Worm (Caenorhabditis elegans) whole organism, mixed stage, embryonic: ENCODE measurements around the gene F57E7.2.

ENCODE experiments used
- M03D4.4 ChIP-seq: sonication (generic microtip); optimal IDR thresholded peaks from 2 replicates; lab custom pipeline; 2017; ENCODE audit warnings: mild to moderate bottlenecking, missing genetic modification characterization, missing compliant biosample characterization
- bed-3 ChIP-seq: fragments of 200-800 bp; sonication (Bioruptor generic); optimal IDR thresholded peaks from 3 replicates; lab custom pipeline; 2018; ENCODE audit warnings: mild to moderate bottlenecking, missing genetic modification characterization, moderate library complexity, missing compliant biosample characterization
- blmp-1 ChIP-seq: fragments of 150-350 bp; optimal IDR thresholded peaks from 2 replicates; lab custom pipeline; 2014; ENCODE audit warnings: missing biosample characterization, missing genetic modification characterization
- ceh-39 ChIP-seq: fragments of 150-350 bp; optimal IDR thresholded peaks from 2 replicates; lab custom pipeline; 2014; ENCODE audit warnings: missing biosample characterization, missing genetic modification characterization
- ceh-43 ChIP-seq: fragments of 200-800 bp; sonication (Bioruptor generic); optimal IDR thresholded peaks from 2 replicates; lab custom pipeline; 2018; ENCODE audit warnings: mild to moderate bottlenecking, missing genetic modification characterization, moderate library complexity, missing compliant biosample characterization
- ceh-83 ChIP-seq: fragments of 200-800 bp; sonication (Bioruptor generic); optimal IDR thresholded peaks from 2 replicates; lab custom pipeline; 2018; ENCODE audit warnings: mild to moderate bottlenecking, missing genetic modification characterization, missing compliant biosample characterization
- ces-1 ChIP-seq: fragments of 150-350 bp; optimal IDR thresholded peaks from 2 replicates; lab custom pipeline; 2014; ENCODE audit warnings: missing biosample characterization, missing genetic modification reagents, missing genetic modification characterization
- cnd-1 ChIP-seq: fragments of 200-800 bp; sonication (Bioruptor generic); optimal IDR thresholded peaks from 2 replicates; lab custom pipeline; 2018; ENCODE audit warnings: mild to moderate bottlenecking, missing genetic modification characterization, missing compliant biosample characterization
- elt-1 ChIP-seq: sonication (generic microtip); optimal IDR thresholded peaks from 2 replicates; lab custom pipeline; 2017; ENCODE audit warnings: missing genetic modification characterization, mild to moderate bottlenecking, missing compliant biosample characterization, antibody characterized with exemption, moderate library complexity, borderline replicate concordance; ENCODE audit not compliant: insufficient read depth
- elt-3 ChIP-seq: fragments of 150-350 bp; optimal IDR thresholded peaks from 2 replicates; lab custom pipeline; 2014; ENCODE audit warnings: missing biosample characterization, missing genetic modification characterization
- flh-1 ChIP-seq: fragments of 200-800 bp; sonication (Bioruptor generic); optimal IDR thresholded peaks from 2 replicates; lab custom pipeline; 2018; ENCODE audit warnings: mild to moderate bottlenecking, missing genetic modification characterization, moderate library complexity, missing compliant biosample characterization
- ham-2 ChIP-seq: fragments of 200-800 bp; sonication (Bioruptor generic); optimal IDR thresholded peaks from 2 replicates; lab custom pipeline; 2018; ENCODE audit warnings: mild to moderate bottlenecking, missing genetic modification characterization, missing compliant biosample characterization
- hlh-1 ChIP-seq: fragments of 150-350 bp; optimal IDR thresholded peaks from 2 replicates; lab custom pipeline; 2014; ENCODE audit warnings: missing biosample characterization, missing genetic modification reagents, missing genetic modification characterization
- lin-32 ChIP-seq: fragments of 200-800 bp; sonication (Bioruptor generic); optimal IDR thresholded peaks from 2 replicates; lab custom pipeline; 2018; ENCODE audit warnings: mild to moderate bottlenecking, missing genetic modification characterization, missing compliant biosample characterization
- mab-5 ChIP-seq: fragments of 150-350 bp; optimal IDR thresholded peaks from 2 replicates; lab custom pipeline; 2014; ENCODE audit warnings: missing biosample characterization, missing genetic modification characterization
- mls-2 ChIP-seq: sonication (generic microtip); optimal IDR thresholded peaks from 2 replicates; lab custom pipeline; 2016; ENCODE audit warnings: mild to moderate bottlenecking, missing genetic modification characterization, moderate library complexity, missing compliant biosample characterization
- nhr-12 ChIP-seq: fragments of 150-350 bp; optimal IDR thresholded peaks from 2 replicates; lab custom pipeline; 2014; ENCODE audit warnings: missing biosample characterization, missing genetic modification characterization
- nhr-2 ChIP-seq: fragments of 150-350 bp; optimal IDR thresholded peaks from 2 replicates; lab custom pipeline; 2014; ENCODE audit warnings: missing biosample characterization, missing genetic modification characterization
- nhr-237 ChIP-seq: fragments of 150-350 bp; optimal IDR thresholded peaks from 2 replicates; lab custom pipeline; 2014; ENCODE audit warnings: missing biosample characterization, missing genetic modification characterization
- nhr-76 ChIP-seq: sonication (generic microtip); optimal IDR thresholded peaks from 2 replicates; lab custom pipeline; 2017; ENCODE audit warnings: missing biosample characterization, missing genetic modification characterization
- pha-4 ChIP-seq: fragments of 150-350 bp; optimal IDR thresholded peaks from 2 replicates; lab custom pipeline; 2018; ENCODE audit warnings: missing biosample characterization, missing genetic modification reagents, missing genetic modification characterization
- sem-2 ChIP-seq: fragments of 200-800 bp; sonication (Bioruptor generic); optimal IDR thresholded peaks from 2 replicates; lab custom pipeline; 2018; ENCODE audit warnings: mild to moderate bottlenecking, missing genetic modification characterization, missing compliant biosample characterization
- snpc-4 ChIP-seq: fragments of 150-350 bp; optimal IDR thresholded peaks from 2 replicates; lab custom pipeline; 2014; ENCODE audit warnings: missing biosample characterization, missing genetic modification characterization
- sptf-1 ChIP-seq: sonication (generic microtip); optimal IDR thresholded peaks from 2 replicates; lab custom pipeline; 2017; ENCODE audit warnings: mild to moderate bottlenecking, missing genetic modification characterization, moderate library complexity, missing compliant biosample characterization
- unc-120 ChIP-seq: sonication (generic microtip); optimal IDR thresholded peaks from 2 replicates; lab custom pipeline; 2017; ENCODE audit warnings: missing genetic modification characterization, missing compliant biosample characterization; ENCODE audit not compliant: poor library complexity, severe bottlenecking
- unc-39 ChIP-seq: fragments of 150-350 bp; optimal IDR thresholded peaks from 2 replicates; lab custom pipeline; 2014; ENCODE audit warnings: missing biosample characterization, missing genetic modification characterization
- unc-62 ChIP-seq: fragments of 150-350 bp; optimal IDR thresholded peaks from 2 replicates; lab custom pipeline; 2014; ENCODE audit warnings: missing biosample characterization, missing genetic modification reagents, missing genetic modification characterization
- zip-8 ChIP-seq: fragments of 150-350 bp; optimal IDR thresholded peaks from 2 replicates; lab custom pipeline; 2014; ENCODE audit warnings: missing biosample characterization, missing genetic modification characterization

F57E7.2 gene

DNA sequence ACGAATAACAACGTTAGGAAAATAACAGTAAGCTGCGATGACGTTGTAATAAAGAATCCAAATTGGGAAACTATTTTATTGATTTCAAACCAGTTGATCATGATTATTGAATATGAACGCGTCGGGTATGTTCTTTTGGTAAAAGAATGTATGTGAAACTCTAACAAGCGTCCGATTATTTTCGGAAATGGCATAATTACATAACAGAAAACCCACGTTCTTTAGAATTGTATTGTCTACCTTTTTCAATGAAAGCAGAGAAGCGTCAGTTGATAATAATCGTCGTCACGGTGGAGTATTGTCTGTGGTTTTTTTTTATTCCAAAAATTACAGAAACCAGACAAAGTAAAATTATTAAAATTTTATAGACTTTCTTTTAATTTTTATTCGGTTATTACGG is 27.9 kb downstream of the F57E7.2 start, which contains the start of gene str-14:
str-14 (minus strand) TSS at position 101 of the 400 bp plus-strand sequence.
- no peak for TF ChIP-seq ham-2 (GFP tag; lab: Kevin White, UChicago)
- no peak for TF ChIP-seq cnd-1
- TF ChIP-seq nhr-12 (tag; lab: Kevin White, UChicago) = no peak
- no peak for TF ChIP-seq unc-39 (tag; lab: Kevin White, UChicago)
- TF ChIP-seq bed-3 (GFP tag; lab: Kevin White, UChicago) = no peak
- no peak for TF ChIP-seq ceh-43
- TF ChIP-seq nhr-2 (tag; lab: Kevin White, UChicago) = no peak
- TF ChIP-seq flh-1 (GFP tag; lab: Kevin White, UChicago) = no peak
- no peak for TF ChIP-seq pha-4 (tag; lab: Kevin White, UChicago)
- no peak for TF ChIP-seq ceh-39 (tag; lab: Kevin White, UChicago)
- TF ChIP-seq snpc-4 (tag; lab: Kevin White, UChicago) = no peak
- no peak for TF ChIP-seq nhr-237 (tag; lab: Kevin White, UChicago)
- no peak for TF ChIP-seq hlh-1
- TF ChIP-seq sptf-1 (tag; lab: Kevin White, UChicago) = no peak
- TF ChIP-seq sem-2 (GFP tag; lab: Kevin White, UChicago) = no peak
- no peak for TF ChIP-seq ces-1 (GFP tag; lab: Kevin White, UChicago)
- TF ChIP-seq nhr-76 = no peak
- no peak for TF ChIP-seq lin-32 (GFP tag; lab: Kevin White, UChicago)
- TF ChIP-seq unc-62 (GFP tag; lab: Kevin White, UChicago) = no peak

DNA sequence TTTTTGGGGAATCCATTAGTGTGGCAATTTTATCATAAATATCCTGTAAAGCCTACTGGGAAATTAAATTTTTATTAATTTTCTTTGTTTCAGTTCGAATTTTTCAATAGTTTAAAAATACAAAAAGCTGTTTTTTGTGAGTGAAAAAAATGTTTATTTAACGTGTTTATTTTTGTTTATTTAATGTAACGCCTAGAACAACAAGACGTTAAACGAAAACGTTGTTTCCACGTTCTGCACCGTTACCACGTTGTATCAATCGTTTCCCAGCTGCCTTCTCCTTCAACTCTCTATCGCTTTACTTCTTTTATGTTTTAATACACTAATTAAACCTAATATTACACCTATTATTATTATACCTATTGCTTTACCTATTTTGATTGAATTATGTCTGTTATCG is 35.2 kb downstream of the F57E7.2 start, which contains the start of gene T08G3.13:
T08G3.13 (plus strand) TSS at position 301 of the 400 bp plus-strand sequence.
- TF ChIP-seq unc-62 (GFP tag; lab: Kevin White, UChicago) = no peak

DNA sequence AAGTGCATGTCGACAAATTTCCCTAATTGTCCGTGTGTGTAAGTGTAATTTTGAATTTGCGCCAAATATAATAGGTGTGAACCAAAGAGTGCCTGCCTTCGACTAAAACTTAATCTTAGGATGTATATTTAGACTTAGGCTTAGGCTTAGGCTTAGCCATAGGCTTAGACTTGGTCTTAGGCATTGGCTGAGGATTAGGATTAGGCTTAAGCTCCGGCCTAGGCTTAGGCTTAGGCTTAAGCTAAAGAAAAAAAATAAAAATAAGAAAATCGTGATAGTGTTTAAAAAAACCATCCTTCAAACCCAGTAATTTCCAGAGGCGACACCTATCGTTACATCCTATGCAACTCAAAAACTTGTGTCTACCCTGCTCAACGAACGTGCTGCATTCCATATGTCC is 36.8 kb downstream of the F57E7.2 start:
- TF ChIP-seq snpc-4 (tag; lab: Kevin White, UChicago) (no peak), ceh-39 (tag; lab: Kevin White, UChicago) (no peak), sem-2 (GFP tag; lab: Kevin White, UChicago) (no peak), blmp-1 (tag; lab: Kevin White, UChicago) (no peak), unc-120 (no peak), mls-2 (no peak), flh-1 (GFP tag; lab: Kevin White, UChicago) (no peak), ceh-43 (no peak), ham-2 (GFP tag; lab: Kevin White, UChicago) (no peak), bed-3 (GFP tag; lab: Kevin White, UChicago) (no peak), nhr-237 (tag; lab: Kevin White, UChicago) (no peak), lin-32 (GFP tag; lab: Kevin White, UChicago) (no peak), unc-39 (tag; lab: Kevin White, UChicago) (no peak), elt-1 (tag; lab: Kevin White, UChicago) (no peak), sptf-1 (tag; lab: Kevin White, UChicago) (no peak), mab-5 (no peak), elt-3 (no peak), zip-8 (tag; lab: Kevin White, UChicago) (no peak), ceh-83 (GFP tag; lab: Kevin White, UChicago) (no peak)

DNA sequence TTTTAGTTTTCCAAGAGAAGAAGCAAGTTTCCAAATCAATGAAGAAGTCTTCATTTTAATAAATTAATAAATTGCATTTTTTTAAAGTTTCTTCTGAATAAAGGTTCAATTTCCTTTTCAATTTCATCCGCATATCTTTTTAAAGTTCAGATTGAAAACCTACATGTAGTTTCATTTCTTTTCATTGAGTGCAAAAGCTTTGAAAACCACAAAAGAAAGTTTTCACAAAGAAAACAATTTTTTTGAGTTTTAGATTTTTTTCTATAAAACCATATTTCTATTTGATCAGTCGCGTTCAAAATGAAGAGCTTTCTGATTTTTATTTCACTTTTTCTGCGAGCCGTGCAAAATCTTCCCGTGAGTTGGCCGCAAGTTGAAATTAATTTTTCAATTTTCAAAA is 37.3 kb downstream of the F57E7.2 start, which contains the start of gene T08G3.6:
T08G3.6 (plus strand) TSS at position 301 of the 400 bp plus-strand sequence.
- TF ChIP-seq bed-3 (GFP tag; lab: Kevin White, UChicago) (no peak), nhr-12 (tag; lab: Kevin White, UChicago) (no peak), nhr-76 (no peak), unc-62 (GFP tag; lab: Kevin White, UChicago) (no peak), sem-2 (GFP tag; lab: Kevin White, UChicago) (no peak), sptf-1 (tag; lab: Kevin White, UChicago) (no peak)

DNA sequence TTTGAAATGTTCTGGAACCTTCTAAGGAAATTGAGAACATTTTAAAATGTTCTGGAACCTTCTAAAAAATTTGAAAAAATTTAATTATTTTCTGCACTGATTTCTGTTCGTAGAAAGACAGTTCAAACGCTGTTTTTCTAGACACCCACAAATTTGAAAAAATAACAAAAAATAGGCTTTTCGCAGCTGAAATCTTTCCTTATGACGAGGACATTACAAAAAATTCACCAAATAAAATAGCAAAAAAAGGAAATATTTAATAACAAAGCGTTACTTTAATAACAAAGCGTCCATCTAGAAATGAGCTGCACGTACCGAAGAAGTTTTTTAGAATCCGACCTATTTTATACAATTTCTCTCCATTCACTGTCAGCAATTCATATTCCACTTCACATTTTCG is 39.3 kb downstream of the F57E7.2 start, which contains the start of gene srh-141:
srh-141 (plus strand) TSS at position 301 of the 400 bp plus-strand sequence.
- TF ChIP-seq elt-1 (tag; lab: Kevin White, UChicago) (no peak), ces-1 (GFP tag; lab: Kevin White, UChicago) (no peak), unc-62 (GFP tag; lab: Kevin White, UChicago) (no peak), ceh-39 (tag; lab: Kevin White, UChicago) (no peak), unc-39 (tag; lab: Kevin White, UChicago) (no peak), zip-8 (tag; lab: Kevin White, UChicago) (no peak), M03D4.4 (tag; lab: Kevin White, UChicago) (no peak), sptf-1 (tag; lab: Kevin White, UChicago) (no peak)
